Fruit fly (Drosophila melanogaster) whole organism, prepupa: ENCODE measurements around the gene Gycalpha99B.

ENCODE experiments used
- CG10631 ChIP-seq: fragments of 200-800 bp; sonication (Bioruptor generic); optimal IDR thresholded peaks from 2 replicates; lab custom pipeline; 2016; ENCODE audit warnings: missing biosample characterization, missing genetic modification characterization
- CG11294 ChIP-seq: fragments of 200-800 bp; sonication (Bioruptor generic); IDR thresholded peaks from 2 replicates; pipeline ENCODE4 v1.3.6; 2022; ENCODE audit warnings: missing biosample characterization, missing genetic modification characterization
- CG11762 ChIP-seq: fragments of 200-800 bp; sonication (Bioruptor generic); optimal IDR thresholded peaks from 3 replicates; lab custom pipeline; 2016; ENCODE audit warnings: missing biosample characterization, missing genetic modification characterization; ENCODE audit not compliant: insufficient read depth
- CG11902 ChIP-seq: fragments of 200-800 bp; sonication (Bioruptor generic); optimal IDR thresholded peaks from 3 replicates; lab custom pipeline; 2016; ENCODE audit warnings: missing biosample characterization, missing genetic modification characterization
- CG15336 ChIP-seq: fragments of 200-800 bp; sonication (Bioruptor generic); IDR thresholded peaks from 2 replicates; pipeline ENCODE4 v1.3.6; 2022; ENCODE audit warnings: missing biosample characterization, missing genetic modification characterization
- CG1621 ChIP-seq: fragments of 200-800 bp; sonication (Bioruptor generic); optimal IDR thresholded peaks from 3 replicates; lab custom pipeline; 2018; ENCODE audit warnings: missing biosample characterization, mild to moderate bottlenecking, missing genetic modification characterization
- CG3032 ChIP-seq: fragments of 200-800 bp; optimal IDR thresholded peaks from 2 replicates; lab custom pipeline; 2019; ENCODE audit warnings: missing biosample characterization, mild to moderate bottlenecking, missing genetic modification characterization, moderate library complexity
- CG31627 ChIP-seq: fragments of 200-800 bp; sonication (Bioruptor generic); optimal IDR thresholded peaks from 3 replicates; lab custom pipeline; 2016; ENCODE audit warnings: missing biosample characterization, missing genetic modification characterization
- CG32006 ChIP-seq: fragments of 200-800 bp; sonication (Bioruptor generic); optimal IDR thresholded peaks from 3 replicates; lab custom pipeline; 2017; ENCODE audit warnings: missing biosample characterization, mild to moderate bottlenecking, missing genetic modification characterization
- CG34406 ChIP-seq: fragments of 200-800 bp; sonication (Bioruptor generic); optimal IDR thresholded peaks from 3 replicates; lab custom pipeline; 2016; ENCODE audit warnings: missing biosample characterization, missing genetic modification characterization
- CG3919 ChIP-seq: fragments of 200-800 bp; sonication (Bioruptor generic); optimal IDR thresholded peaks from 3 replicates; lab custom pipeline; 2016; ENCODE audit warnings: missing biosample characterization, missing genetic modification characterization
- CG4318 ChIP-seq: fragments of 200-800 bp; sonication (Bioruptor generic); optimal IDR thresholded peaks from 3 replicates; lab custom pipeline; 2017; ENCODE audit warnings: missing biosample characterization, mild to moderate bottlenecking, missing genetic modification characterization
- CG6163 ChIP-seq: fragments of 200-800 bp; sonication (Bioruptor generic); IDR thresholded peaks from 3 replicates; pipeline ENCODE4 v1.3.6; 2022; ENCODE audit warnings: missing biosample characterization, missing genetic modification characterization
- CG6276 ChIP-seq: fragments of 200-800 bp; sonication (Bioruptor generic); optimal IDR thresholded peaks from 2 replicates; lab custom pipeline; 2017; ENCODE audit warnings: missing biosample characterization, mild to moderate bottlenecking, missing genetic modification characterization
- CG6792 ChIP-seq: fragments of 200-800 bp; sonication (Bioruptor generic); optimal IDR thresholded peaks from 3 replicates; lab custom pipeline; 2016; ENCODE audit warnings: missing biosample characterization, missing genetic modification characterization
- CG6808 ChIP-seq: fragments of 200-800 bp; sonication (Bioruptor generic); optimal IDR thresholded peaks from 3 replicates; lab custom pipeline; 2017; ENCODE audit warnings: missing biosample characterization, missing genetic modification characterization, mild to moderate bottlenecking, moderate library complexity, missing genetic modification reagents
- CG7368 ChIP-seq: fragments of 200-800 bp; sonication (Bioruptor generic); optimal IDR thresholded peaks from 3 replicates; lab custom pipeline; 2016; ENCODE audit warnings: missing biosample characterization, missing genetic modification characterization
- CG8119 ChIP-seq: fragments of 200-800 bp; sonication (Bioruptor generic); IDR thresholded peaks from 3 replicates; pipeline ENCODE4 v1.3.6; 2022; ENCODE audit warnings: missing biosample characterization, missing genetic modification characterization
- CG8319 ChIP-seq: fragments of 200-800 bp; sonication (Bioruptor generic); optimal IDR thresholded peaks from 3 replicates; lab custom pipeline; 2016; ENCODE audit warnings: missing biosample characterization, missing genetic modification characterization
- CG9139 ChIP-seq: fragments of 200-800 bp; sonication (Bioruptor generic); optimal IDR thresholded peaks from 3 replicates; lab custom pipeline; 2017; ENCODE audit warnings: missing biosample characterization, mild to moderate bottlenecking, missing genetic modification characterization
- Eip78C ChIP-seq: fragments of 200-800 bp; sonication (Bioruptor generic); peaks from one replicate; lab custom pipeline; 2016; ENCODE audit warnings: missing biosample characterization, missing genetic modification characterization
- Eip93F ChIP-seq: fragments of 200-800 bp; sonication (Bioruptor generic); optimal IDR thresholded peaks from 2 replicates; lab custom pipeline; 2016; ENCODE audit warnings: missing biosample characterization, mild to moderate bottlenecking, missing genetic modification characterization
- Ets21C ChIP-seq: fragments of 200-800 bp; sonication (Bioruptor generic); optimal IDR thresholded peaks from 3 replicates; lab custom pipeline; 2016; ENCODE audit warnings: missing biosample characterization, missing genetic modification characterization
- Ets96B ChIP-seq: fragments of 200-800 bp; optimal IDR thresholded peaks from 2 replicates; lab custom pipeline; 2019; ENCODE audit warnings: missing biosample characterization, mild to moderate bottlenecking, missing genetic modification characterization, moderate library complexity
- Gug ChIP-seq: fragments of 200-800 bp; sonication (Bioruptor generic); IDR thresholded peaks from 2 replicates; pipeline ENCODE4 v1.3.6; 2022; ENCODE audit warnings: missing biosample characterization, missing genetic modification characterization
- Hr38 ChIP-seq: sonication (Bioruptor generic); optimal IDR thresholded peaks from 2 replicates; lab custom pipeline; 2016; ENCODE audit warnings: missing biosample characterization, missing genetic modification characterization
- Hr39 ChIP-seq: fragments of 200-800 bp; sonication (Bioruptor generic); optimal IDR thresholded peaks from 2 replicates; lab custom pipeline; 2016; ENCODE audit warnings: missing biosample characterization, missing genetic modification characterization
- Hr4 ChIP-seq: fragments of 200-800 bp; sonication (Bioruptor generic); optimal IDR thresholded peaks from 3 replicates; lab custom pipeline; 2016; ENCODE audit warnings: missing biosample characterization, missing genetic modification characterization
- Lpt ChIP-seq: fragments of 200-800 bp; sonication (Bioruptor generic); optimal IDR thresholded peaks from 3 replicates; lab custom pipeline; 2016; ENCODE audit warnings: missing biosample characterization, missing genetic modification characterization
- OdsH ChIP-seq: fragments of 200-800 bp; sonication (Bioruptor generic); optimal IDR thresholded peaks from 3 replicates; lab custom pipeline; 2016; ENCODE audit warnings: missing biosample characterization, missing genetic modification characterization
- Smox ChIP-seq: fragments of 200-800 bp; sonication (Bioruptor generic); optimal IDR thresholded peaks from 3 replicates; lab custom pipeline; 2016; ENCODE audit warnings: missing biosample characterization, missing genetic modification characterization
- Sox102F ChIP-seq: fragments of 200-800 bp; sonication (Bioruptor generic); optimal IDR thresholded peaks from 2 replicates; lab custom pipeline; 2016; ENCODE audit warnings: missing biosample characterization, mild to moderate bottlenecking, missing genetic modification characterization
- Sox14 ChIP-seq: fragments of 200-800 bp; sonication (Bioruptor generic); optimal IDR thresholded peaks from 3 replicates; lab custom pipeline; 2016; ENCODE audit warnings: missing biosample characterization, missing genetic modification characterization
- Sox15 ChIP-seq: fragments of 200-800 bp; sonication (Bioruptor generic); optimal IDR thresholded peaks from 3 replicates; lab custom pipeline; 2016; ENCODE audit warnings: missing biosample characterization, missing genetic modification characterization
- achi ChIP-seq: fragments of 200-800 bp; sonication (Bioruptor generic); optimal IDR thresholded peaks from 3 replicates; lab custom pipeline; 2016; ENCODE audit warnings: missing biosample characterization, missing genetic modification characterization
- acj6 ChIP-seq: fragments of 200-800 bp; sonication (Bioruptor generic); optimal IDR thresholded peaks from 3 replicates; lab custom pipeline; 2016; ENCODE audit warnings: missing biosample characterization, missing genetic modification characterization
- cyc ChIP-seq: fragments of 200-800 bp; sonication (Bioruptor generic); optimal IDR thresholded peaks from 3 replicates; lab custom pipeline; 2016; ENCODE audit warnings: missing biosample characterization, missing genetic modification characterization
- dsx ChIP-seq: fragments of 200-800 bp; optimal IDR thresholded peaks from 3 replicates; lab custom pipeline; 2019; ENCODE audit warnings: missing biosample characterization, mild to moderate bottlenecking, missing genetic modification characterization, moderate library complexity; ENCODE audit not compliant: poor library complexity, severe bottlenecking
- eg ChIP-seq: fragments of 200-800 bp; sonication (Bioruptor generic); IDR thresholded peaks from 3 replicates; pipeline ENCODE4 v1.3.6; 2022; ENCODE audit warnings: missing biosample characterization, missing genetic modification characterization
- esn ChIP-seq: fragments of 200-800 bp; sonication (Bioruptor generic); optimal IDR thresholded peaks from 2 replicates; lab custom pipeline; 2016; ENCODE audit warnings: missing biosample characterization, mild to moderate bottlenecking, missing genetic modification characterization, moderate library complexity
- fd59A ChIP-seq: fragments of 200-800 bp; sonication (Bioruptor generic); optimal IDR thresholded peaks from 2 replicates; lab custom pipeline; 2017; ENCODE audit warnings: missing biosample characterization, mild to moderate bottlenecking, missing genetic modification characterization, missing genetic modification reagents
- fkh ChIP-seq: fragments of 200-800 bp; sonication (Bioruptor generic); optimal IDR thresholded peaks from 3 replicates; lab custom pipeline; 2017; ENCODE audit warnings: missing biosample characterization, mild to moderate bottlenecking, missing genetic modification characterization, moderate library complexity
- lz ChIP-seq: fragments of 200-800 bp; sonication (Bioruptor generic); optimal IDR thresholded peaks from 3 replicates; lab custom pipeline; 2016; ENCODE audit warnings: missing biosample characterization, missing genetic modification characterization
- pdm3 ChIP-seq: fragments of 200-800 bp; sonication (Bioruptor generic); optimal IDR thresholded peaks from 3 replicates; lab custom pipeline; 2016; ENCODE audit warnings: missing biosample characterization, missing genetic modification characterization
- ss ChIP-seq, 2 experiments: fragments of 200-800 bp; sonication (Bioruptor generic); optimal IDR thresholded peaks; 2 replicates in 1 of 2; 3 replicates in 1 of 2; lab custom pipeline; 2017 to 2018; ENCODE audit warnings: mild to moderate bottlenecking in 2 of 2, missing biosample characterization in 2 of 2, missing genetic modification characterization in 2 of 2, moderate library complexity in 1 of 2
- svp ChIP-seq: fragments of 200-800 bp; sonication (Bioruptor generic); peaks from one replicate; lab custom pipeline; 2016; ENCODE audit warnings: missing biosample characterization, missing genetic modification characterization
- topi ChIP-seq: fragments of 200-800 bp; sonication (Bioruptor generic); optimal IDR thresholded peaks from 3 replicates; lab custom pipeline; 2016; ENCODE audit warnings: missing biosample characterization, missing genetic modification characterization
- vri ChIP-seq: fragments of 200-800 bp; sonication (Bioruptor generic); optimal IDR thresholded peaks from 3 replicates; lab custom pipeline; 2016; ENCODE audit warnings: missing biosample characterization, mild to moderate bottlenecking, missing genetic modification characterization

Gene Gycalpha99B

dm6 chr3R:29672156-29672555, 10.1 kb upstream of the Gycalpha99B start, which contains the start of gene ppk19:
TSS of gene ppk19 (plus strand) at chr3R:29672456.
- TF ChIP-seq dsx (GFP tag; lab: Kevin White, UChicago) (no peak), ss (GFP tag; optimal IDR thresholded peaks at IDR 0.05; lab: Kevin White, UChicago) (no peak), esn (GFP tag; lab: Kevin White, UChicago) (no peak), CG31627 (GFP tag; lab: Kevin White, UChicago) (no peak), cyc (GFP tag; lab: Kevin White, UChicago) (no peak), svp (GFP tag; lab: Kevin White, UChicago) (no peak), vri (no peak), topi (GFP tag; lab: Kevin White, UChicago) (no peak), Lpt (no peak), CG10631 (GFP tag; lab: Kevin White, UChicago) (no peak), Smox (GFP tag; lab: Kevin White, UChicago) (no peak), CG6276 (GFP tag; lab: Kevin White, UChicago) (no peak), CG3919 (GFP tag; lab: Kevin White, UChicago) (no peak), CG8319 (no peak), CG11762 (GFP tag; lab: Kevin White, UChicago) (no peak)

- TF ChIP-seq CG6792 (GFP tag; lab: Kevin White, UChicago) (peak; percentile 37), fkh (GFP tag; lab: Kevin White, UChicago) (no peak), CG6163 (GFP tag; lab: Robert Waterston, UW) (peak; percentile 77), Eip78C (GFP tag; lab: Kevin White, UChicago) (peak; percentile 84), Sox14 (peak; percentile 70), Hr38 (GFP tag; lab: Kevin White, UChicago) (no peak), Sox15 (GFP tag; lab: Kevin White, UChicago) (peak; percentile 48), CG10631 (GFP tag; lab: Kevin White, UChicago) (no peak), fd59A (GFP tag; lab: Kevin White, UChicago) (no peak), esn (GFP tag; lab: Kevin White, UChicago) (peak; percentile 76), CG6808 (GFP tag; lab: Kevin White, UChicago) (no peak), eg (GFP tag; lab: Robert Waterston, UW) (peak; percentile 75; the same call in 2 of the 3 replicates), CG31627 (GFP tag; lab: Kevin White, UChicago) (peak; percentile 74), CG11294 (no peak; the same call in 1 of the 2 replicates), CG11902 (GFP tag; lab: Kevin White, UChicago) (peak; percentile 38), CG8119 (GFP tag; lab: Robert Waterston, UW) (peak; percentile 47; the same call in 2 of the 3 replicates), CG15336 (GFP tag; lab: Robert Waterston, UW) (peak; percentile 54; the same call in 1 of the 2 replicates), CG32006 (GFP tag; lab: Kevin White, UChicago) (peak; percentile 59), OdsH (GFP tag; lab: Kevin White, UChicago) (peak; percentile 75), Ets21C (GFP tag; lab: Kevin White, UChicago) (peak; percentile 53), achi (peak; percentile 62), Sox102F (GFP tag; lab: Kevin White, UChicago) (peak; percentile 41), Smox (GFP tag; lab: Kevin White, UChicago) (peak; percentile 60), svp (GFP tag; lab: Kevin White, UChicago) (peak; percentile 84), Ets96B (tag; lab: Kevin White, UChicago) (peak; percentile 63), Lpt (peak; percentile 54), CG9139 (GFP tag; lab: Kevin White, UChicago) (no peak), CG7368 (GFP tag; lab: Kevin White, UChicago) (peak; percentile 31), acj6 (GFP tag; lab: Kevin White, UChicago) (peak; percentile 56), CG8319 (peak; percentile 13), CG4318 (no peak), CG11762 (GFP tag; lab: Kevin White, UChicago) (peak; percentile 21), dsx (GFP tag; lab: Kevin White, UChicago) (peak; percentile 23), CG1621 (tag; lab: Kevin White, UChicago) (peak; percentile 41), CG34406 (GFP tag; lab: Kevin White, UChicago) (peak; percentile 19), vri (no peak), topi (GFP tag; lab: Kevin White, UChicago) (peak; percentile 69), CG3032 (tag; lab: Kevin White, UChicago) (peak; percentile 52), Gug (GFP tag; lab: Robert Waterston, UW) (peak; percentile 60), cyc (GFP tag; lab: Kevin White, UChicago) (peak; percentile 73), lz (GFP tag; lab: Kevin White, UChicago) (peak; percentile 74), Hr4 (GFP tag; lab: Kevin White, UChicago) (peak; percentile 74), Hr39 (peak; percentile 69), pdm3 (GFP tag; lab: Kevin White, UChicago) (peak; percentile 71), Eip93F (GFP tag; lab: Kevin White, UChicago) (peak; percentile 30)
Measured at dm6 chr3R:29675333-29675732, 7.0 kb upstream of the Gycalpha99B start, which contains the start of the genes Bub3 and Cap-D2. TSS of gene Bub3 (minus strand) at chr3R:29675421. TSS of gene Cap-D2 (plus strand) at chr3R:29675651.
